Worm (Caenorhabditis elegans) whole organism, mixed stage, embryonic: Measurements from ENCODE around the gene H13N06.2.

Source experiments
- sptf-1 ChIP-seq: sonication (generic microtip); optimal IDR thresholded peaks from 2 replicates; lab custom pipeline; 2017; ENCODE audit warnings: mild to moderate bottlenecking, missing genetic modification characterization, moderate library complexity, missing compliant biosample characterization

The H13N06.2 gene

ce11 chrX:15541437-15541836 is 53.5 kb downstream of the H13N06.2 start:
- TF ChIP-seq sptf-1 (tag; lab: Kevin White, UChicago) = no peak
